Fruit fly (Drosophila melanogaster) whole organism, embryonic: ENCODE measurements around the gene Ppcs.

Experiments
- Atf3 ChIP-seq: fragments of 200-800 bp; sonication (Bioruptor generic); optimal IDR thresholded peaks from 3 replicates; lab custom pipeline; 2016; ENCODE audit warnings: missing biosample characterization, missing genetic modification characterization
- CG10321 ChIP-seq: fragments of 200-800 bp; sonication (Bioruptor generic); IDR thresholded peaks from 2 replicates; pipeline ENCODE4 v1.3.6; 2022; ENCODE audit warnings: missing biosample characterization, missing genetic modification characterization
- CG12155 ChIP-seq: fragments of 200-800 bp; sonication (Bioruptor generic); optimal IDR thresholded peaks from 3 replicates; lab custom pipeline; 2016; ENCODE audit warnings: missing biosample characterization, missing genetic modification characterization
- CG12299 ChIP-seq: fragments of 200-800 bp; sonication (Bioruptor generic); optimal IDR thresholded peaks from 2 replicates; lab custom pipeline; 2018; ENCODE audit warnings: missing biosample characterization, mild to moderate bottlenecking, missing genetic modification characterization
- CG12659 ChIP-seq: fragments of 200-800 bp; sonication (Bioruptor generic); optimal IDR thresholded peaks from 3 replicates; lab custom pipeline; 2017; ENCODE audit warnings: mild to moderate bottlenecking, missing biosample characterization, missing genetic modification reagents, missing genetic modification characterization
- CG15601 ChIP-seq: fragments of 200-800 bp; sonication (Bioruptor generic); optimal IDR thresholded peaks from 3 replicates; lab custom pipeline; 2019; ENCODE audit warnings: missing biosample characterization, mild to moderate bottlenecking, missing genetic modification characterization, moderate library complexity
- CG17385 ChIP-seq: fragments of 200-800 bp; sonication (Bioruptor generic); optimal IDR thresholded peaks from 3 replicates; lab custom pipeline; 2018; ENCODE audit warnings: missing biosample characterization, mild to moderate bottlenecking, missing genetic modification characterization
- CG18476 ChIP-seq: fragments of 200-800 bp; sonication (Bioruptor generic); optimal IDR thresholded peaks from 2 replicates; lab custom pipeline; 2016; ENCODE audit warnings: missing biosample characterization, mild to moderate bottlenecking, missing genetic modification characterization
- CG18599 ChIP-seq: fragments of 200-800 bp; sonication (Bioruptor generic); optimal IDR thresholded peaks from 3 replicates; lab custom pipeline; 2017; ENCODE audit warnings: missing biosample characterization, missing genetic modification characterization, mild to moderate bottlenecking, moderate library complexity, missing genetic modification reagents
- CG18619 ChIP-seq: fragments of 200-800 bp; sonication (Bioruptor generic); optimal IDR thresholded peaks from 3 replicates; lab custom pipeline; 2017; ENCODE audit warnings: missing biosample characterization, mild to moderate bottlenecking, missing genetic modification characterization
- CG31365 ChIP-seq: fragments of 200-800 bp; sonication (Bioruptor generic); optimal IDR thresholded peaks from 2 replicates; lab custom pipeline; 2018; ENCODE audit warnings: missing biosample characterization, mild to moderate bottlenecking, missing genetic modification characterization
- CG33213 ChIP-seq: fragments of 200-800 bp; sonication (Bioruptor generic); optimal IDR thresholded peaks from 3 replicates; lab custom pipeline; 2016; ENCODE audit warnings: missing biosample characterization, missing genetic modification characterization
- CG34422 ChIP-seq: fragments of 200-800 bp; sonication (Bioruptor generic); IDR thresholded peaks from 3 replicates; pipeline ENCODE4 v1.3.6; 2022; ENCODE audit warnings: missing biosample characterization, missing genetic modification characterization
- CG6272 ChIP-seq: fragments of 200-800 bp; sonication (Bioruptor generic); IDR thresholded peaks from 2 replicates; pipeline ENCODE4 v1.3.6; 2022; ENCODE audit warnings: missing biosample characterization, missing genetic modification characterization
- CG7372 ChIP-seq: fragments of 200-800 bp; sonication (Bioruptor generic); IDR thresholded peaks from 2 replicates; pipeline ENCODE4 v1.3.6; 2022; ENCODE audit warnings: missing biosample characterization, missing genetic modification characterization
- Deaf1 ChIP-seq: fragments of 200-800 bp; optimal IDR thresholded peaks from 3 replicates; lab custom pipeline; 2019; ENCODE audit warnings: missing biosample characterization, mild to moderate bottlenecking, missing genetic modification characterization, moderate library complexity
- Fer1 ChIP-seq: fragments of 200-800 bp; sonication (Bioruptor generic); optimal IDR thresholded peaks from 2 replicates; lab custom pipeline; 2017; ENCODE audit warnings: missing biosample characterization, mild to moderate bottlenecking, missing genetic modification characterization
- Gsc ChIP-seq: fragments of 200-800 bp; sonication (Bioruptor generic); IDR thresholded peaks from 2 replicates; pipeline ENCODE4 v1.3.6; 2022; ENCODE audit warnings: missing biosample characterization, missing genetic modification characterization
- HmgZ ChIP-seq: fragments of 200-800 bp; sonication (Bioruptor generic); optimal IDR thresholded peaks from 2 replicates; lab custom pipeline; 2018; ENCODE audit warnings: missing biosample characterization, mild to moderate bottlenecking, missing genetic modification characterization
- Hmr ChIP-seq: fragments of 200-800 bp; sonication (Bioruptor generic); optimal IDR thresholded peaks from 3 replicates; lab custom pipeline; 2017; ENCODE audit warnings: mild to moderate bottlenecking, missing biosample characterization, missing genetic modification reagents, missing genetic modification characterization
- Max ChIP-seq: fragments of 200-800 bp; sonication (Bioruptor generic); optimal IDR thresholded peaks from 2 replicates; lab custom pipeline; 2016; ENCODE audit warnings: missing biosample characterization, mild to moderate bottlenecking, missing genetic modification characterization
- NC2β ChIP-seq: fragments of 200-800 bp; sonication (Bioruptor generic); optimal IDR thresholded peaks from 2 replicates; lab custom pipeline; 2016; ENCODE audit warnings: missing biosample characterization, missing genetic modification characterization
- Oaz ChIP-seq: fragments of 200-800 bp; sonication (Bioruptor generic); IDR thresholded peaks from 2 replicates; pipeline ENCODE4 v1.3.6; 2022; ENCODE audit warnings: missing biosample characterization, missing genetic modification characterization
- PHDP ChIP-seq: fragments of 200-800 bp; sonication (Bioruptor generic); optimal IDR thresholded peaks from 3 replicates; lab custom pipeline; 2018; ENCODE audit warnings: missing biosample characterization, mild to moderate bottlenecking, missing genetic modification characterization, moderate library complexity
- Ptx1 ChIP-seq: fragments of 200-800 bp; sonication (Bioruptor generic); IDR thresholded peaks from 2 replicates; pipeline ENCODE4 v1.3.6; 2022; ENCODE audit warnings: missing biosample characterization, missing genetic modification characterization
- Side ChIP-seq: fragments of 200-800 bp; sonication (Bioruptor generic); optimal IDR thresholded peaks from 2 replicates; lab custom pipeline; 2016; ENCODE audit warnings: missing biosample characterization, missing genetic modification characterization
- Sry-δ ChIP-seq: fragments of 200-800 bp; sonication (Bioruptor generic); optimal IDR thresholded peaks from 2 replicates; lab custom pipeline; 2016; ENCODE audit warnings: missing biosample characterization, missing genetic modification characterization
- abd-A ChIP-seq: fragments of 200-800 bp; sonication (Bioruptor generic); optimal IDR thresholded peaks from 3 replicates; lab custom pipeline; 2019; ENCODE audit warnings: missing biosample characterization, mild to moderate bottlenecking, missing genetic modification characterization, moderate library complexity
- aop ChIP-seq: fragments of 200-800 bp; sonication (Bioruptor generic); IDR thresholded peaks from 2 replicates; pipeline ENCODE4 v1.3.6; 2022; ENCODE audit warnings: missing biosample characterization, missing genetic modification characterization
- az2 ChIP-seq: fragments of 200-800 bp; sonication (Bioruptor generic); optimal IDR thresholded peaks from 3 replicates; lab custom pipeline; 2016; ENCODE audit warnings: missing biosample characterization, missing genetic modification characterization
- bcd ChIP-seq: fragments of 200-800 bp; sonication (Bioruptor generic); optimal IDR thresholded peaks from 2 replicates; lab custom pipeline; 2017; ENCODE audit warnings: missing biosample characterization, mild to moderate bottlenecking, missing genetic modification characterization
- bowl ChIP-seq: fragments of 200-800 bp; sonication (Bioruptor generic); IDR thresholded peaks from 2 replicates; pipeline ENCODE4 v1.3.6; 2022; ENCODE audit warnings: missing biosample characterization, missing genetic modification characterization
- chn ChIP-seq: fragments of 200-800 bp; sonication (Bioruptor generic); optimal IDR thresholded peaks from 2 replicates; lab custom pipeline; 2016; ENCODE audit warnings: missing biosample characterization, missing genetic modification characterization
- grau ChIP-seq: fragments of 200-800 bp; optimal IDR thresholded peaks from 3 replicates; lab custom pipeline; 2019; ENCODE audit warnings: missing biosample characterization, mild to moderate bottlenecking, missing genetic modification characterization, moderate library complexity
- h ChIP-seq: fragments of >200 bp; optimal IDR thresholded peaks from 2 replicates; lab custom pipeline; 2017
- jing ChIP-seq: fragments of 200-800 bp; sonication (Bioruptor generic); optimal IDR thresholded peaks from 2 replicates; lab custom pipeline; 2018; ENCODE audit warnings: missing biosample characterization, mild to moderate bottlenecking, missing genetic modification characterization
- lbe ChIP-seq: fragments of 200-800 bp; sonication (Bioruptor generic); optimal IDR thresholded peaks from 2 replicates; lab custom pipeline; 2016; ENCODE audit warnings: missing biosample characterization, mild to moderate bottlenecking, missing genetic modification characterization
- lola ChIP-seq, 3 experiments: fragments of >200 bp in 2 of 3; fragments of 200-800 bp in 1 of 3; sonication (Bioruptor generic) in 1 of 3; optimal IDR thresholded peaks; 2 replicates each; lab custom pipeline; 2017 to 2019; ENCODE audit warnings: missing biosample characterization in 3 of 3, missing genetic modification characterization in 3 of 3, mild to moderate bottlenecking in 1 of 3, moderate library complexity in 1 of 3
- mld ChIP-seq: fragments of 200-800 bp; sonication (Bioruptor generic); IDR thresholded peaks from 3 replicates; pipeline ENCODE4 v1.3.6; 2022; ENCODE audit warnings: missing biosample characterization, missing genetic modification characterization; ENCODE audit not compliant: partially characterized antibody
- nerfin-1 ChIP-seq: fragments of 200-800 bp; sonication (Bioruptor generic); optimal IDR thresholded peaks from 3 replicates; lab custom pipeline; 2019; ENCODE audit warnings: missing biosample characterization, mild to moderate bottlenecking, missing genetic modification characterization, moderate library complexity
- odd ChIP-seq: fragments of 200-800 bp; sonication (Bioruptor generic); optimal IDR thresholded peaks from 2 replicates; lab custom pipeline; 2017; ENCODE audit warnings: missing biosample characterization, mild to moderate bottlenecking, missing genetic modification characterization
- onecut ChIP-seq: fragments of 200-800 bp; sonication (Bioruptor generic); IDR thresholded peaks from 2 replicates; pipeline ENCODE4 v1.3.6; 2022; ENCODE audit warnings: missing biosample characterization, missing genetic modification characterization
- pfk ChIP-seq: fragments of 200-800 bp; sonication (Bioruptor generic); optimal IDR thresholded peaks from 2 replicates; lab custom pipeline; 2018; ENCODE audit warnings: missing biosample characterization, mild to moderate bottlenecking, missing genetic modification characterization, moderate library complexity
- row ChIP-seq: fragments of 200-800 bp; sonication (Bioruptor generic); IDR thresholded peaks from 3 replicates; pipeline ENCODE4 v1.3.6; 2022; ENCODE audit warnings: missing biosample characterization, missing genetic modification characterization
- tll ChIP-seq, 2 experiments: fragments of 200-800 bp in 1 of 2; fragments of >200 bp in 1 of 2; sonication (Bioruptor generic) in 1 of 2; optimal IDR thresholded peaks; 2 replicates each; lab custom pipeline; 2017 to 2019; ENCODE audit warnings: missing biosample characterization in 2 of 2, missing genetic modification characterization in 2 of 2, mild to moderate bottlenecking in 1 of 2, moderate library complexity in 1 of 2
- wdn ChIP-seq: fragments of 200-800 bp; sonication (Bioruptor generic); IDR thresholded peaks from 2 replicates; pipeline ENCODE4 v1.3.6; 2022; ENCODE audit warnings: missing biosample characterization, missing genetic modification characterization
- zf30C ChIP-seq: fragments of 200-800 bp; sonication (Bioruptor generic); optimal IDR thresholded peaks from 3 replicates; lab custom pipeline; 2018; ENCODE audit warnings: missing biosample characterization, mild to moderate bottlenecking, missing genetic modification characterization
- zfh1 ChIP-seq: fragments of 200-800 bp; sonication (Bioruptor generic); IDR thresholded peaks from 3 replicates; pipeline ENCODE4 v1.3.6; 2022; ENCODE audit warnings: missing biosample characterization, missing genetic modification characterization

The Ppcs gene

dm6 chr3R:19096299-19097048, 51.2 kb downstream of the Ppcs start, which contains the start of gene CG6040 (continued):
- peak; percentile 39 for TF ChIP-seq grau (tag; lab: Kevin White, UChicago)
- peak; percentile 11 for TF ChIP-seq HmgZ
- peak; percentile 51; the same call in 1 of the 3 replicates for TF ChIP-seq zfh1 (GFP tag; lab: Robert Waterston, UW)
- peak; percentile 34 for TF ChIP-seq CG18476 (GFP tag; lab: Kevin White, UChicago)
- TF ChIP-seq az2 (GFP tag; lab: Kevin White, UChicago) = peak; percentile 52
- 0 out of 2 replicates have a peak, but pooled peaks have one; percentile 6 for TF ChIP-seq onecut (GFP tag; lab: Robert Waterston, UW)
- TF ChIP-seq Gsc (GFP tag; lab: Robert Waterston, UW) = no peak
- TF ChIP-seq mld (GFP tag; lab: Robert Waterston, UW) = no peak
- TF ChIP-seq tll (GFP tag; optimal IDR thresholded peaks at IDR 0.05; lab: Kevin White, UChicago) = no peak
- peak; percentile 83 for TF ChIP-seq CG33213 (GFP tag; lab: Kevin White, UChicago)
- peak; percentile 63 for TF ChIP-seq Atf3 (GFP tag; lab: Kevin White, UChicago)
- no peak for TF ChIP-seq CG12299 (tag; lab: Kevin White, UChicago)
- peak; percentile 63 for TF ChIP-seq bcd (GFP tag; lab: Kevin White, UChicago)
- peak; percentile 25; the same call in 1 of the 2 replicates for TF ChIP-seq bowl (GFP tag; lab: Robert Waterston, UW)
- TF ChIP-seq chn (GFP tag; lab: Kevin White, UChicago) = peak; percentile 55
- peak in 1 of 3 experiments; percentile 34 for TF ChIP-seq lola (GFP tag; optimal IDR thresholded peaks at IDR 0.05; lab: Kevin White, UChicago)
- 0 out of 2 replicates have a peak, but pooled peaks have one; percentile 10 for TF ChIP-seq CG7372 (GFP tag; lab: Robert Waterston, UW)
- TF ChIP-seq Oaz = no peak
- peak; percentile 20 for TF ChIP-seq lbe (GFP tag; lab: Kevin White, UChicago)
- peak; percentile 34 for TF ChIP-seq CG18619
- no peak for TF ChIP-seq zf30C
- peak; percentile 32; the same call in 1 of the 2 replicates for TF ChIP-seq CG6272 (GFP tag; lab: Robert Waterston, UW)
- peak; percentile 95 for TF ChIP-seq CG31365
- TF ChIP-seq Fer1 (GFP tag; lab: Kevin White, UChicago) = peak; percentile 54
- TF ChIP-seq Ptx1 (GFP tag; lab: Robert Waterston, UW) = 0 out of 2 replicates have a peak, but pooled peaks have one; percentile 34
- TF ChIP-seq CG12659 (GFP tag; lab: Kevin White, UChicago) = peak; percentile 70
- TF ChIP-seq Deaf1 (tag; lab: Kevin White, UChicago) = peak; percentile 95
- TF ChIP-seq PHDP (tag; lab: Kevin White, UChicago) = peak; percentile 20
- TF ChIP-seq odd (GFP tag; lab: Kevin White, UChicago) = peak; percentile 14
- peak; percentile 39 for TF ChIP-seq CG17385 (GFP tag; lab: Kevin White, UChicago)
- no peak for TF ChIP-seq wdn (GFP tag; lab: Robert Waterston, UW)
- TF ChIP-seq h (lab: Kevin White, UChicago) = no peak
- TF ChIP-seq Max (GFP tag; lab: Kevin White, UChicago) = peak; percentile 68
- peak; percentile 44 for TF ChIP-seq abd-A
- TF ChIP-seq Sry-δ (GFP tag; lab: Kevin White, UChicago) = peak; percentile 69
- TF ChIP-seq Hmr (GFP tag; lab: Kevin White, UChicago) = peak; percentile 70
- TF ChIP-seq CG12155 = peak; percentile 34
- peak; percentile 11 for TF ChIP-seq CG18599
- TF ChIP-seq CG15601 (tag; lab: Kevin White, UChicago) = peak; percentile 99
- peak; percentile 47 for TF ChIP-seq Side (GFP tag; lab: Kevin White, UChicago)
- TF ChIP-seq nerfin-1 (tag; lab: Kevin White, UChicago) = no peak
- TF ChIP-seq jing = peak; percentile 17
- TF ChIP-seq CG34422 (GFP tag; lab: Robert Waterston, UW) = 0 out of 3 replicates have a peak, but pooled peaks have one; percentile 27
- peak; percentile 52; the same call in 1 of the 2 replicates for TF ChIP-seq CG10321
- TF ChIP-seq pfk (GFP tag; lab: Kevin White, UChicago) = no peak
- TF ChIP-seq NC2β (GFP tag; lab: Kevin White, UChicago) = peak; percentile 45
- TF ChIP-seq aop (GFP tag; lab: Robert Waterston, UW) = 0 out of 2 replicates have a peak, but pooled peaks have one; percentile 12
- TF ChIP-seq row = peak; percentile 16; the same call in 1 of the 3 replicates
